Worm (Caenorhabditis elegans): Measurements from ENCODE around the gene srh-250.

The srh-250 gene

DNA sequence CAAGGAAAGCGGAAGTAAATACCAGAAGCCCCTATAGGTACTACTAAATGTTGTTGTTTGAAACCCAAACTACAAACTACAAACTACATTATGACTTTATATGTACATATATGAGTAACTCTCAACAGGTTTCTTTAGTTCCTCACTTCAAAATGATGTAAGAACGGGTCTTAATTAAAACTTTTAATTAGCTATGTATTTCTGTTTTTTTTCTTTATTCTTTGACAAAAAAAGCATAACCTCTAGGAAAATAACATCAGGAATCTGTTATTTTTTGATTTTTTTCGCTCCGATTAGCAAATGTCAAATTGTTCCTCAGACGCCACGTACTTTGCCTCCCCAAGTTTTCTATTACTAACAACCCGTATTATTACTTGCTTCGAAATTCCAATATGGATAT, at the start of gene srh-250:
Gene srh-250 (plus strand): TSS at position 301 of the 400 bp plus-strand sequence.
- TF ChIP-seq ama-1 (optimal IDR thresholded peaks at IDR 0.05) (no peak), ama-1 (GFP tag; optimal IDR thresholded peaks at IDR 0.05) (no peak), ceh-58 (GFP tag; IDR thresholded peaks at IDR 0.05) (no peak), lsl-1 (GFP tag; optimal IDR thresholded peaks at IDR 0.05) (no peak), lin-26 (GFP tag; IDR thresholded peaks at IDR 0.05) (no peak), nfya-1 (tag; optimal IDR thresholded peaks at IDR 0.05; ENCODE audit: borderline replicate concordance, insufficient read depth) (no peak), T07F8.4 (tag; optimal IDR thresholded peaks at IDR 0.05) (no peak), sptf-2 (GFP tag; optimal IDR thresholded peaks at IDR 0.05) (no peak), cebp-1 (GFP tag; IDR thresholded peaks at IDR 0.05) (no peak), cebp-1 (tag; optimal IDR thresholded peaks at IDR 0.05) (no peak), tbx-9 (tag; optimal IDR thresholded peaks at IDR 0.05; ENCODE audit: borderline replicate concordance) (no peak)

DNA sequence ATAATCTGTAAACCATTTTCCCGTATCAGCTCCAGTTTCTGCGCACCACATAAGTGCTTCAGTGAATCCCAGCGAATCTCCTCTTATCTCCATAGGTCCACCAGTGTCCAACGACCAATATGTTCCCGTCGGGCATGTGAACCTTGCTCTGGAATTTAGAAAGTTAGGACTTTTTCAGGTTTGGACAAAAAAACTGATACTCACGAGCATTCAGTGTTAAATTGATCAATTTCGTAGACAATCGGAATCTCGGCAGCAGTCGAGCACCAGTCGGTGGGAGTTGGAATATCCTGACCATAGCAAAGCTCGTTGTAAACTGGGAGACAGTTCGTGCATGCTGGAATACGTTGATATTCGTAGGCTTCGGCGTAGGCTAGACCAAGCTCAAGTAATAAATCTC, 48.8 kb upstream of the srh-250 start:
- TF ChIP-seq Y56A3A.18 (GFP tag; IDR thresholded peaks at IDR 0.05) (no peak), nfyb-1 (GFP tag; IDR thresholded peaks at IDR 0.05) (no peak), sea-2 (GFP tag; IDR thresholded peaks at IDR 0.05) (no peak), B0019.2 (GFP tag; conservative IDR thresholded peaks at IDR 0.05) (no peak), attf-6 (GFP tag; IDR thresholded peaks at IDR 0.05) (no peak), dpff-1 (tag; optimal IDR thresholded peaks at IDR 0.05) (no peak), ztf-22 (GFP tag; optimal IDR thresholded peaks at IDR 0.05) (no peak), aptf-2 (GFP tag; conservative IDR thresholded peaks at IDR 0.05) (no peak), sptf-2 (GFP tag; optimal IDR thresholded peaks at IDR 0.05) (no peak), snpc-4 (GFP tag; optimal IDR thresholded peaks at IDR 0.05) (no peak), snpc-4 (tag; optimal IDR thresholded peaks at IDR 0.05) (no peak), akir-1 (GFP tag; optimal IDR thresholded peaks at IDR 0.05) (no peak), rpc-1 (optimal IDR thresholded peaks at IDR 0.05) (no peak), rpc-1 (tag; optimal IDR thresholded peaks at IDR 0.05) (no peak), B0336.3 (GFP tag; IDR thresholded peaks at IDR 0.05) (no peak), ceh-79 (tag; optimal IDR thresholded peaks at IDR 0.05) (no peak), athp-1 (tag; optimal IDR thresholded peaks at IDR 0.05) (no peak), lsl-1 (GFP tag; optimal IDR thresholded peaks at IDR 0.05) (no peak), F37B4.10 (GFP tag; IDR thresholded peaks at IDR 0.05) (no peak), somi-1 (GFP tag; optimal IDR thresholded peaks at IDR 0.05) (no peak)

ce11 chrII:3832383-3832782, 46.0 kb upstream of the srh-250 start, which contains the start of gene F54D10.9:
Gene F54D10.9 (minus strand): TSS chrII:3832483.
- TF ChIP-seq bed-1 (GFP tag; IDR thresholded peaks at IDR 0.05) (no peak), fkh-3 (tag; optimal IDR thresholded peaks at IDR 0.05) (no peak), ceh-40 (GFP tag; IDR thresholded peaks at IDR 0.05) (no peak)

DNA sequence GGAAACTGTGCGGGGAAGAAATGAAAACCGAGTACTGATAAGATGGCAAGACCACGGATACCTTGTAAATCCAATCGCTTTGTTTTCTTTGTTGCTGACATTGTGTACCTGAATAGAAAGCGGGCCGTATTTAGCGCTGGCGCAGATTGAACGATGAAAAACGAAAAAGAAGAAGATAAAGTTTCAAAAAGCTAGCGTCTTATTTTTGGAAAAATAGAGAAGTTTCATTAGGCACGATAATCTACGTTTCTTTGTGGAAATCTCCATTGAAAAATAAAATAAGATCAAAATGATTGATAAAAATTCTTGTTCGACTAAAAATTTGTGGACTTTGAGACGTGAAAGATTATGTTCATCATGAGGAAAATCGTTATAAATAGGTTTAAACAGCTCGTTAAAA, 42.5 kb upstream of the srh-250 start, which contains the start of gene oac-4:
Gene oac-4 (minus strand): TSS at position 101 of the 400 bp plus-strand sequence.
- TF ChIP-seq snpc-1.1 (tag; optimal IDR thresholded peaks at IDR 0.05; ENCODE audit: insufficient read depth) (no peak), ztf-28 (GFP tag; IDR thresholded peaks at IDR 0.05) (no peak), let-607 (tag; optimal IDR thresholded peaks at IDR 0.05) (no peak), F37B4.10 (GFP tag; IDR thresholded peaks at IDR 0.05) (no peak), ztf-6 (GFP tag; IDR thresholded peaks at IDR 0.05) (no peak)
